Fruit fly (Drosophila melanogaster) whole organism, embryonic: ENCODE measurements around the gene Prm.

ENCODE experiments used
- C15 ChIP-seq: fragments of 200-800 bp; sonication (Bioruptor generic); IDR thresholded peaks from 3 replicates; pipeline ENCODE4 v1.3.6; 2022; ENCODE audit warnings: missing biosample characterization, missing genetic modification characterization
- CG1024 ChIP-seq: fragments of 200-800 bp; sonication (Bioruptor generic); IDR thresholded peaks from 2 replicates; pipeline ENCODE4 v1.3.6; 2022; ENCODE audit warnings: missing biosample characterization, missing genetic modification characterization
- CG10543 ChIP-seq: fragments of 200-800 bp; sonication (Bioruptor generic); optimal IDR thresholded peaks from 3 replicates; lab custom pipeline; 2017; ENCODE audit warnings: missing biosample characterization, mild to moderate bottlenecking, missing genetic modification characterization, moderate library complexity
- CG11696 ChIP-seq: fragments of 200-800 bp; sonication (Bioruptor generic); IDR thresholded peaks from 2 replicates; pipeline ENCODE4 v1.3.6; 2022; ENCODE audit warnings: missing biosample characterization, missing genetic modification characterization
- CG12104 ChIP-seq: fragments of 200-800 bp; sonication (Bioruptor generic); optimal IDR thresholded peaks from 3 replicates; lab custom pipeline; 2016; ENCODE audit warnings: missing biosample characterization, missing genetic modification characterization
- CG12236 ChIP-seq: fragments of 200-800 bp; sonication (Bioruptor generic); optimal IDR thresholded peaks from 2 replicates; lab custom pipeline; 2016; ENCODE audit warnings: missing biosample characterization, missing genetic modification characterization
- CG12391 ChIP-seq: fragments of 200-800 bp; sonication (Bioruptor generic); optimal IDR thresholded peaks from 3 replicates; lab custom pipeline; 2018; ENCODE audit warnings: missing biosample characterization, mild to moderate bottlenecking, missing genetic modification characterization, moderate library complexity
- CG13296 ChIP-seq: fragments of 200-800 bp; sonication (Bioruptor generic); optimal IDR thresholded peaks from 3 replicates; lab custom pipeline; 2018; ENCODE audit warnings: missing biosample characterization, mild to moderate bottlenecking, missing genetic modification characterization
- CG14441 ChIP-seq: fragments of 200-800 bp; sonication (Bioruptor generic); IDR thresholded peaks from 2 replicates; pipeline ENCODE4 v1.3.6; 2022; ENCODE audit warnings: missing biosample characterization, missing genetic modification characterization
- CG16779 ChIP-seq: fragments of 200-800 bp; sonication (Bioruptor generic); IDR thresholded peaks from 2 replicates; pipeline ENCODE4 v1.3.6; 2022; ENCODE audit warnings: missing biosample characterization, missing genetic modification characterization
- CG17612 ChIP-seq: fragments of 200-800 bp; sonication (Bioruptor generic); IDR thresholded peaks from 2 replicates; pipeline ENCODE4 v1.3.6; 2022; ENCODE audit warnings: missing biosample characterization, missing genetic modification characterization
- CG18619 ChIP-seq: fragments of 200-800 bp; sonication (Bioruptor generic); optimal IDR thresholded peaks from 3 replicates; lab custom pipeline; 2017; ENCODE audit warnings: missing biosample characterization, mild to moderate bottlenecking, missing genetic modification characterization
- CG3065 ChIP-seq: fragments of 200-800 bp; sonication (Bioruptor generic); optimal IDR thresholded peaks from 2 replicates; lab custom pipeline; 2016; ENCODE audit warnings: missing biosample characterization, missing genetic modification characterization
- CG34422 ChIP-seq: fragments of 200-800 bp; sonication (Bioruptor generic); IDR thresholded peaks from 3 replicates; pipeline ENCODE4 v1.3.6; 2022; ENCODE audit warnings: missing biosample characterization, missing genetic modification characterization
- CG4854 ChIP-seq: fragments of 200-800 bp; sonication (Bioruptor generic); optimal IDR thresholded peaks from 2 replicates; lab custom pipeline; 2016; ENCODE audit warnings: missing biosample characterization, missing genetic modification characterization, inconsistent platforms
- CG6854 ChIP-seq: fragments of 200-800 bp; sonication (Bioruptor generic); optimal IDR thresholded peaks from 3 replicates; lab custom pipeline; 2017; ENCODE audit warnings: missing biosample characterization, mild to moderate bottlenecking, missing genetic modification characterization
- CG7556 ChIP-seq: fragments of 200-800 bp; sonication (Bioruptor generic); optimal IDR thresholded peaks from 2 replicates; lab custom pipeline; 2017; ENCODE audit warnings: missing biosample characterization, mild to moderate bottlenecking, missing genetic modification characterization
- CG7963 ChIP-seq: fragments of 200-800 bp; sonication (Bioruptor generic); IDR thresholded peaks from 3 replicates; pipeline ENCODE4 v1.3.6; 2022; ENCODE audit warnings: missing biosample characterization, missing genetic modification characterization; ENCODE audit not compliant: partially characterized antibody
- CG9215 ChIP-seq: fragments of 200-800 bp; sonication (Bioruptor generic); IDR thresholded peaks from 2 replicates; pipeline ENCODE4 v1.3.6; 2022; ENCODE audit warnings: missing biosample characterization, missing genetic modification characterization
- D ChIP-seq, 2 experiments: fragments of 200-800 bp in 1 of 2; fragments of >200 bp in 1 of 2; sonication (Bioruptor generic) in 1 of 2; optimal IDR thresholded peaks; 2 replicates in 1 of 2; 3 replicates in 1 of 2; lab custom pipeline; 2017; ENCODE audit warnings: mild to moderate bottlenecking in 1 of 2, missing biosample characterization in 1 of 2, missing genetic modification characterization in 1 of 2, missing genetic modification reagents in 1 of 2
- Deaf1 ChIP-seq: fragments of 200-800 bp; optimal IDR thresholded peaks from 3 replicates; lab custom pipeline; 2019; ENCODE audit warnings: missing biosample characterization, mild to moderate bottlenecking, missing genetic modification characterization, moderate library complexity
- Doc3 ChIP-seq: fragments of 200-800 bp; sonication (Bioruptor generic); IDR thresholded peaks from 3 replicates; pipeline ENCODE4 v1.3.6; 2022; ENCODE audit warnings: missing biosample characterization, missing genetic modification characterization; ENCODE audit not compliant: partially characterized antibody
- E2f1 ChIP-seq: fragments of 200-800 bp; sonication (Bioruptor generic); IDR thresholded peaks from 2 replicates; pipeline ENCODE4 v1.3.6; 2022; ENCODE audit warnings: missing biosample characterization, missing genetic modification characterization
- HHEX ChIP-seq: fragments of 200-800 bp; sonication (Bioruptor generic); optimal IDR thresholded peaks from 3 replicates; lab custom pipeline; 2017; ENCODE audit warnings: missing biosample characterization, mild to moderate bottlenecking, missing genetic modification characterization, missing genetic modification reagents
- Max ChIP-seq: fragments of 200-800 bp; sonication (Bioruptor generic); optimal IDR thresholded peaks from 2 replicates; lab custom pipeline; 2016; ENCODE audit warnings: missing biosample characterization, mild to moderate bottlenecking, missing genetic modification characterization
- NFAT ChIP-seq: fragments of 200-800 bp; sonication (Bioruptor generic); IDR thresholded peaks from 2 replicates; pipeline ENCODE4 v1.3.6; 2022; ENCODE audit warnings: missing biosample characterization, missing genetic modification characterization
- NfI ChIP-seq: fragments of 200-800 bp; sonication (Bioruptor generic); optimal IDR thresholded peaks from 3 replicates; lab custom pipeline; 2018; ENCODE audit warnings: missing biosample characterization, mild to moderate bottlenecking, missing genetic modification characterization, moderate library complexity
- Side ChIP-seq: fragments of 200-800 bp; sonication (Bioruptor generic); optimal IDR thresholded peaks from 2 replicates; lab custom pipeline; 2016; ENCODE audit warnings: missing biosample characterization, missing genetic modification characterization
- ab ChIP-seq: fragments of 200-800 bp; sonication (Bioruptor generic); optimal IDR thresholded peaks from 2 replicates; lab custom pipeline; 2016; ENCODE audit warnings: missing biosample characterization, missing genetic modification characterization
- abd-A ChIP-seq: fragments of 200-800 bp; sonication (Bioruptor generic); optimal IDR thresholded peaks from 3 replicates; lab custom pipeline; 2019; ENCODE audit warnings: missing biosample characterization, mild to moderate bottlenecking, missing genetic modification characterization, moderate library complexity
- ap ChIP-seq: fragments of 200-800 bp; sonication (Bioruptor generic); IDR thresholded peaks from 2 replicates; pipeline ENCODE4 v1.3.6; 2022; ENCODE audit warnings: missing biosample characterization, missing genetic modification characterization
- bbx ChIP-seq: fragments of 200-800 bp; sonication (Bioruptor generic); IDR thresholded peaks from 2 replicates; pipeline ENCODE4 v1.3.6; 2022; ENCODE audit warnings: missing biosample characterization, missing genetic modification characterization; ENCODE audit not compliant: partially characterized antibody
- chinmo ChIP-seq: fragments of 200-800 bp; sonication (Bioruptor generic); IDR thresholded peaks from 4 replicates; pipeline ENCODE4 v1.3.6; 2022; ENCODE audit warnings: missing biosample characterization, missing genetic modification characterization; ENCODE audit not compliant: partially characterized antibody
- croc ChIP-seq: fragments of 200-800 bp; sonication (Bioruptor generic); conservative IDR thresholded peaks from 3 replicates; pipeline ENCODE4 v1.3.6; 2022; ENCODE audit warnings: missing biosample characterization, missing genetic modification characterization
- dan ChIP-seq: fragments of 200-800 bp; sonication (Bioruptor generic); IDR thresholded peaks from 2 replicates; pipeline ENCODE4 v1.3.6; 2022; ENCODE audit warnings: missing biosample characterization, missing genetic modification characterization
- ems ChIP-seq: fragments of 200-800 bp; sonication (Bioruptor generic); optimal IDR thresholded peaks from 3 replicates; lab custom pipeline; 2016; ENCODE audit warnings: missing biosample characterization, missing genetic modification characterization
- her ChIP-seq: fragments of 200-800 bp; sonication (Bioruptor generic); optimal IDR thresholded peaks from 2 replicates; lab custom pipeline; 2016; ENCODE audit warnings: missing biosample characterization, missing genetic modification characterization
- ind ChIP-seq: fragments of 200-800 bp; sonication (Bioruptor generic); optimal IDR thresholded peaks from 3 replicates; lab custom pipeline; 2016; ENCODE audit warnings: missing biosample characterization, missing genetic modification characterization
- jing ChIP-seq: fragments of 200-800 bp; sonication (Bioruptor generic); optimal IDR thresholded peaks from 2 replicates; lab custom pipeline; 2018; ENCODE audit warnings: missing biosample characterization, mild to moderate bottlenecking, missing genetic modification characterization
- ken ChIP-seq: fragments of 200-800 bp; sonication (Bioruptor generic); IDR thresholded peaks from 3 replicates; pipeline ENCODE4 v1.3.6; 2022; ENCODE audit warnings: missing biosample characterization, missing genetic modification characterization
- knrl ChIP-seq: fragments of 200-800 bp; sonication (Bioruptor generic); IDR thresholded peaks from 3 replicates; pipeline ENCODE4 v1.3.6; 2022; ENCODE audit warnings: missing biosample characterization, missing genetic modification characterization; ENCODE audit not compliant: partially characterized antibody
- lab ChIP-seq: fragments of 200-800 bp; sonication (Bioruptor generic); optimal IDR thresholded peaks from 3 replicates; lab custom pipeline; 2017; ENCODE audit warnings: missing biosample characterization, missing genetic modification characterization, mild to moderate bottlenecking, moderate library complexity, missing genetic modification reagents
- lmd ChIP-seq: fragments of 200-800 bp; sonication (Bioruptor generic); IDR thresholded peaks from 2 replicates; pipeline ENCODE4 v1.3.6; 2022; ENCODE audit warnings: missing biosample characterization, missing genetic modification characterization
- p53 ChIP-seq: fragments of 200-800 bp; sonication (Bioruptor generic); optimal IDR thresholded peaks from 2 replicates; lab custom pipeline; 2016; ENCODE audit warnings: missing biosample characterization, missing genetic modification characterization
- peb ChIP-seq: fragments of 200-800 bp; sonication (Bioruptor generic); IDR thresholded peaks from 2 replicates; pipeline ENCODE4 v1.3.6; 2022; ENCODE audit warnings: missing biosample characterization, missing genetic modification characterization
- run ChIP-seq: fragments of 200-800 bp; sonication (Bioruptor generic); optimal IDR thresholded peaks from 3 replicates; lab custom pipeline; 2018; ENCODE audit warnings: missing biosample characterization, mild to moderate bottlenecking, missing genetic modification characterization
- sens ChIP-seq: fragments of 200-800 bp; sonication (Bioruptor generic); peaks from one replicate; lab custom pipeline; 2016; ENCODE audit warnings: missing biosample characterization, missing genetic modification characterization
- so ChIP-seq: fragments of 200-800 bp; sonication (Bioruptor generic); IDR thresholded peaks from 3 replicates; pipeline ENCODE4 v1.3.6; 2022; ENCODE audit warnings: missing biosample characterization, missing genetic modification characterization
- sqz ChIP-seq: fragments of 200-800 bp; sonication (Bioruptor generic); optimal IDR thresholded peaks from 3 replicates; lab custom pipeline; 2018; ENCODE audit warnings: missing biosample characterization, mild to moderate bottlenecking, missing genetic modification characterization
- sr ChIP-seq: fragments of 200-800 bp; sonication (Bioruptor generic); IDR thresholded peaks from 3 replicates; pipeline ENCODE4 v1.3.6; 2022; ENCODE audit warnings: missing biosample characterization, missing genetic modification characterization
- tap ChIP-seq: fragments of 200-800 bp; optimal IDR thresholded peaks from 3 replicates; lab custom pipeline; 2019; ENCODE audit warnings: missing biosample characterization, mild to moderate bottlenecking, missing genetic modification characterization, moderate library complexity
- z ChIP-seq: fragments of 200-800 bp; sonication (Bioruptor generic); IDR thresholded peaks from 3 replicates; pipeline ENCODE4 v1.3.6; 2022; ENCODE audit warnings: missing biosample characterization, missing genetic modification characterization

Gene Prm

DNA sequence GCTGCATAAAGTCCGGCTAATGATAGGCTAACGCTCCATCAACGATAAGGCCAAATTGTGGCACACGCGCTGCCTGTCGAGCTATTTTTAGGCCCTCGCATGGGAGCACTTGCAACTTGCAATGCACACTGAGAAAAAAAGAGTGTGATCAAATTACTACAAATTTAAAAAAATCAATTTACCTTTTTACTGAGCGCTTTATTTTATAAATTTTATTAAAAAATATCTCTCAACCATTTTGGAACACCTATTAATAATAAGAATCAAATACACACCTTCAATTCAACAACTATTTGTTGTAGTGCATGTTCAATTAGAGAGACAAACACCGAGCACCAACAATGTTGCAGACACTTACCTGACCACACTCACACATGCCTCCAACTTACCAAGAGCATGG is 20.4 kb upstream of the Prm start (continued):
- no peak; the same call in 1 of the 3 replicates for TF ChIP-seq CG34422
- TF ChIP-seq sr, result 0 out of 3 replicates have a peak, but pooled peaks have one; percentile 17
- 0 out of 2 replicates have a peak, but pooled peaks have one; percentile 8 for TF ChIP-seq CG11696 (GFP tag; lab: Robert Waterston, UW)
- TF ChIP-seq chinmo, result no peak
- no peak for TF ChIP-seq CG12391 (tag; lab: Kevin White, UChicago)
- no peak for TF ChIP-seq ind (GFP tag; lab: Kevin White, UChicago)
- no peak; the same call in 2 of the 3 replicates for TF ChIP-seq so (GFP tag; lab: Robert Waterston, UW)
- peak; percentile 65 for TF ChIP-seq peb
- TF ChIP-seq CG6854 (GFP tag; lab: Kevin White, UChicago), result no peak
- no peak for TF ChIP-seq her (GFP tag; lab: Kevin White, UChicago)
- no peak for TF ChIP-seq D (optimal IDR thresholded peaks at IDR 0.05; lab: Kevin White, UChicago)
- no peak for TF ChIP-seq D (GFP tag; optimal IDR thresholded peaks at IDR 0.05; lab: Kevin White, UChicago)
- TF ChIP-seq CG14441, result peak; percentile 42; the same call in 1 of the 2 replicates
- no peak for TF ChIP-seq NfI (GFP tag; lab: Kevin White, UChicago)
- TF ChIP-seq CG12236, result no peak
- no peak for TF ChIP-seq run (tag; lab: Kevin White, UChicago)
- TF ChIP-seq CG13296 (GFP tag; lab: Kevin White, UChicago), result no peak
- no peak; the same call in 1 of the 2 replicates for TF ChIP-seq CG17612
- TF ChIP-seq Side, result no peak
- TF ChIP-seq jing (GFP tag; lab: Kevin White, UChicago), result no peak
- no peak for TF ChIP-seq CG18619
- TF ChIP-seq abd-A (tag; lab: Kevin White, UChicago), result no peak
- TF ChIP-seq CG4854 (GFP tag; lab: Kevin White, UChicago), result no peak
- TF ChIP-seq CG7963 (GFP tag; lab: Robert Waterston, UW), result no peak
- no peak for TF ChIP-seq bbx (GFP tag; lab: Robert Waterston, UW)
- peak; percentile 59 for TF ChIP-seq ken
- TF ChIP-seq CG7556 (GFP tag; lab: Kevin White, UChicago), result no peak
- TF ChIP-seq Doc3 (GFP tag; lab: Robert Waterston, UW), result no peak
- no peak for TF ChIP-seq C15 (GFP tag; lab: Robert Waterston, UW)
- TF ChIP-seq z (GFP tag; lab: Robert Waterston, UW), result no peak
- TF ChIP-seq ap (GFP tag; lab: Robert Waterston, UW), result peak; percentile 67
- TF ChIP-seq tap, result no peak
- TF ChIP-seq Deaf1, result no peak
- no peak for TF ChIP-seq knrl (GFP tag; lab: Robert Waterston, UW)
- no peak for TF ChIP-seq NFAT (GFP tag; lab: Robert Waterston, UW)
- TF ChIP-seq CG3065, result no peak
- TF ChIP-seq p53 (GFP tag; lab: Kevin White, UChicago), result no peak
- peak; percentile 12 for TF ChIP-seq croc (GFP tag; lab: Robert Waterston, UW)
- no peak for TF ChIP-seq dan (GFP tag; lab: Robert Waterston, UW)
- no peak; the same call in 1 of the 2 replicates for TF ChIP-seq lmd (GFP tag; lab: Robert Waterston, UW)
- no peak for TF ChIP-seq ems (GFP tag; lab: Kevin White, UChicago)
- no peak for TF ChIP-seq Max (GFP tag; lab: Kevin White, UChicago)
- no peak for TF ChIP-seq CG10543
- TF ChIP-seq ab (GFP tag; lab: Kevin White, UChicago), result no peak
- no peak for TF ChIP-seq E2f1
- no peak for TF ChIP-seq CG12104 (GFP tag; lab: Kevin White, UChicago)
- no peak for TF ChIP-seq CG16779 (GFP tag; lab: Robert Waterston, UW)
- TF ChIP-seq CG9215 (GFP tag; lab: Robert Waterston, UW), result no peak
- no peak for TF ChIP-seq HHEX (GFP tag; lab: Kevin White, UChicago)
- no peak for TF ChIP-seq sqz (GFP tag; lab: Kevin White, UChicago)
- TF ChIP-seq sens (GFP tag; lab: Kevin White, UChicago), result no peak
- TF ChIP-seq lab (GFP tag; lab: Kevin White, UChicago), result no peak
- peak; percentile 62 for TF ChIP-seq CG1024
